Fruit fly (Drosophila melanogaster) whole organism, embryonic: ENCODE results near the gene CG31952.

Source experiments
- Atf6 ChIP-seq: fragments of 200-800 bp; sonication (Bioruptor generic); IDR thresholded peaks from 2 replicates; pipeline ENCODE4 v1.3.6; 2022; ENCODE audit warnings: missing biosample characterization, missing genetic modification characterization
- B-H2 ChIP-seq: fragments of 200-800 bp; sonication (Bioruptor generic); optimal IDR thresholded peaks from 2 replicates; lab custom pipeline; 2018; ENCODE audit warnings: missing biosample characterization, mild to moderate bottlenecking, missing genetic modification characterization
- CG10267 ChIP-seq: fragments of 200-800 bp; sonication (Bioruptor generic); optimal IDR thresholded peaks from 2 replicates; lab custom pipeline; 2018; ENCODE audit warnings: missing biosample characterization, mild to moderate bottlenecking, missing genetic modification characterization, moderate library complexity
- CG10543 ChIP-seq: fragments of 200-800 bp; sonication (Bioruptor generic); optimal IDR thresholded peaks from 3 replicates; lab custom pipeline; 2017; ENCODE audit warnings: missing biosample characterization, mild to moderate bottlenecking, missing genetic modification characterization, moderate library complexity
- CG10654 ChIP-seq: fragments of 200-800 bp; sonication (Bioruptor generic); optimal IDR thresholded peaks from 2 replicates; lab custom pipeline; 2016; ENCODE audit warnings: missing biosample characterization, missing genetic modification characterization
- CG11696 ChIP-seq: fragments of 200-800 bp; sonication (Bioruptor generic); IDR thresholded peaks from 2 replicates; pipeline ENCODE4 v1.3.6; 2022; ENCODE audit warnings: missing biosample characterization, missing genetic modification characterization
- CG13287 ChIP-seq: fragments of 200-800 bp; sonication (Bioruptor generic); IDR thresholded peaks from 2 replicates; pipeline ENCODE4 v1.3.6; 2022; ENCODE audit warnings: missing biosample characterization, missing genetic modification characterization; ENCODE audit not compliant: partially characterized antibody
- CG13424 ChIP-seq: fragments of 200-800 bp; sonication (Bioruptor generic); optimal IDR thresholded peaks from 2 replicates; lab custom pipeline; 2019; ENCODE audit warnings: missing biosample characterization, mild to moderate bottlenecking, missing genetic modification characterization, moderate library complexity
- CG14667 ChIP-seq: fragments of 200-800 bp; sonication (Bioruptor generic); IDR thresholded peaks from 2 replicates; pipeline ENCODE4 v1.3.6; 2022; ENCODE audit warnings: missing biosample characterization, missing genetic modification characterization
- CG15011 ChIP-seq: fragments of 200-800 bp; sonication (Bioruptor generic); optimal IDR thresholded peaks from 3 replicates; lab custom pipeline; 2018; ENCODE audit warnings: missing biosample characterization, mild to moderate bottlenecking, missing genetic modification characterization
- CG1529 ChIP-seq: fragments of 200-800 bp; sonication (Bioruptor generic); optimal IDR thresholded peaks from 3 replicates; lab custom pipeline; 2018; ENCODE audit warnings: missing biosample characterization, missing genetic modification characterization
- CG17328 ChIP-seq: fragments of 200-800 bp; sonication (Bioruptor generic); IDR thresholded peaks from 2 replicates; pipeline ENCODE4 v1.3.6; 2022; ENCODE audit warnings: missing biosample characterization, missing genetic modification characterization
- CG17359 ChIP-seq: fragments of 200-800 bp; sonication (Bioruptor generic); optimal IDR thresholded peaks from 3 replicates; lab custom pipeline; 2018; ENCODE audit warnings: missing biosample characterization, mild to moderate bottlenecking, missing genetic modification characterization, moderate library complexity
- CG1832 ChIP-seq: fragments of 200-800 bp; sonication (Bioruptor generic); optimal IDR thresholded peaks from 2 replicates; lab custom pipeline; 2017; ENCODE audit warnings: missing biosample characterization, mild to moderate bottlenecking, missing genetic modification characterization, inconsistent platforms
- CG2712 ChIP-seq: fragments of 200-800 bp; optimal IDR thresholded peaks from 3 replicates; lab custom pipeline; 2019; ENCODE audit warnings: missing biosample characterization, mild to moderate bottlenecking, missing genetic modification characterization, moderate library complexity
- CG30020 ChIP-seq: fragments of 200-800 bp; optimal IDR thresholded peaks from 2 replicates; lab custom pipeline; 2019; ENCODE audit warnings: missing biosample characterization, mild to moderate bottlenecking, missing genetic modification characterization, moderate library complexity
- CG33213 ChIP-seq: fragments of 200-800 bp; sonication (Bioruptor generic); optimal IDR thresholded peaks from 3 replicates; lab custom pipeline; 2016; ENCODE audit warnings: missing biosample characterization, missing genetic modification characterization
- CG3407 ChIP-seq: fragments of 200-800 bp; sonication (Bioruptor generic); optimal IDR thresholded peaks from 2 replicates; lab custom pipeline; 2018; ENCODE audit warnings: missing biosample characterization, mild to moderate bottlenecking, missing genetic modification characterization
- CG34422 ChIP-seq: fragments of 200-800 bp; sonication (Bioruptor generic); IDR thresholded peaks from 3 replicates; pipeline ENCODE4 v1.3.6; 2022; ENCODE audit warnings: missing biosample characterization, missing genetic modification characterization
- CG4424 ChIP-seq: fragments of 200-800 bp; sonication (Bioruptor generic); optimal IDR thresholded peaks from 3 replicates; lab custom pipeline; 2016; ENCODE audit warnings: missing biosample characterization, missing genetic modification characterization
- CG6175 ChIP-seq: fragments of 200-800 bp; sonication (Bioruptor generic); IDR thresholded peaks from 3 replicates; pipeline ENCODE4 v1.3.6; 2022; ENCODE audit warnings: missing biosample characterization, missing genetic modification characterization
- CG6791 ChIP-seq: fragments of 200-800 bp; sonication (Bioruptor generic); IDR thresholded peaks from 3 replicates; pipeline ENCODE4 v1.3.6; 2022; ENCODE audit warnings: missing biosample characterization, missing genetic modification characterization; ENCODE audit not compliant: partially characterized antibody
- Camta ChIP-seq: fragments of 200-800 bp; sonication (Bioruptor generic); optimal IDR thresholded peaks from 2 replicates; lab custom pipeline; 2016; ENCODE audit warnings: missing biosample characterization, missing genetic modification characterization
- CoRest ChIP-seq: fragments of 200-800 bp; sonication (Bioruptor generic); optimal IDR thresholded peaks from 3 replicates; lab custom pipeline; 2018; ENCODE audit warnings: missing biosample characterization, mild to moderate bottlenecking, missing genetic modification characterization, moderate library complexity
- D ChIP-seq, 2 experiments: fragments of 200-800 bp in 1 of 2; fragments of >200 bp in 1 of 2; sonication (Bioruptor generic) in 1 of 2; optimal IDR thresholded peaks; 2 replicates in 1 of 2; 3 replicates in 1 of 2; lab custom pipeline; 2017; ENCODE audit warnings: mild to moderate bottlenecking in 1 of 2, missing biosample characterization in 1 of 2, missing genetic modification characterization in 1 of 2, missing genetic modification reagents in 1 of 2
- D19B ChIP-seq: fragments of 200-800 bp; sonication (Bioruptor generic); optimal IDR thresholded peaks from 2 replicates; lab custom pipeline; 2017; ENCODE audit warnings: missing biosample characterization, mild to moderate bottlenecking, missing genetic modification characterization
- Dek ChIP-seq: fragments of 200-800 bp; sonication (Bioruptor generic); optimal IDR thresholded peaks from 3 replicates; lab custom pipeline; 2019; ENCODE audit warnings: missing biosample characterization, mild to moderate bottlenecking, missing genetic modification characterization, moderate library complexity
- Elba2 ChIP-seq: fragments of 200-800 bp; sonication (Bioruptor generic); optimal IDR thresholded peaks from 3 replicates; lab custom pipeline; 2016; ENCODE audit warnings: missing biosample characterization, missing genetic modification characterization
- Ets97D ChIP-seq: fragments of 200-800 bp; sonication (Bioruptor generic); optimal IDR thresholded peaks from 3 replicates; lab custom pipeline; 2016; ENCODE audit warnings: missing biosample characterization, missing genetic modification characterization
- HLH3B ChIP-seq: fragments of 200-800 bp; sonication (Bioruptor generic); IDR thresholded peaks from 2 replicates; pipeline ENCODE4 v1.3.6; 2022; ENCODE audit warnings: missing biosample characterization, missing genetic modification characterization
- Jarid2 ChIP-seq: fragments of 200-800 bp; sonication (Bioruptor generic); optimal IDR thresholded peaks from 3 replicates; lab custom pipeline; 2017; ENCODE audit warnings: mild to moderate bottlenecking, missing biosample characterization, missing genetic modification reagents, missing genetic modification characterization
- Mes4 ChIP-seq: fragments of 200-800 bp; sonication (Bioruptor generic); optimal IDR thresholded peaks from 2 replicates; lab custom pipeline; 2016; ENCODE audit warnings: missing biosample characterization, missing genetic modification characterization
- Neu2 ChIP-seq: fragments of 200-800 bp; sonication (Bioruptor generic); optimal IDR thresholded peaks from 3 replicates; lab custom pipeline; 2016; ENCODE audit warnings: missing biosample characterization, missing genetic modification characterization, borderline replicate concordance
- NfI ChIP-seq: fragments of 200-800 bp; sonication (Bioruptor generic); optimal IDR thresholded peaks from 3 replicates; lab custom pipeline; 2018; ENCODE audit warnings: missing biosample characterization, mild to moderate bottlenecking, missing genetic modification characterization, moderate library complexity
- Optix ChIP-seq: fragments of 200-800 bp; sonication (Bioruptor generic); IDR thresholded peaks from 3 replicates; pipeline ENCODE4 v1.3.6; 2022; ENCODE audit warnings: missing biosample characterization, missing genetic modification characterization
- Spps ChIP-seq: fragments of 200-800 bp; sonication (Bioruptor generic); optimal IDR thresholded peaks from 2 replicates; lab custom pipeline; 2018; ENCODE audit warnings: missing biosample characterization, mild to moderate bottlenecking, missing genetic modification characterization
- Trl ChIP-seq, 3 experiments: fragments of >200 bp in 2 of 3; fragments of 200-800 bp in 1 of 3; sonication (Bioruptor generic) in 1 of 3; optimal IDR thresholded peaks; 2 replicates in 1 of 3; 3 replicates in 2 of 3; lab custom pipeline; 2016 to 2017; ENCODE audit warnings: missing biosample characterization in 1 of 3, missing genetic modification characterization in 1 of 3
- ash1 ChIP-seq: fragments of 200-800 bp; sonication (Bioruptor generic); optimal IDR thresholded peaks from 2 replicates; lab custom pipeline; 2018; ENCODE audit warnings: missing biosample characterization, mild to moderate bottlenecking, missing genetic modification characterization
- az2 ChIP-seq: fragments of 200-800 bp; sonication (Bioruptor generic); optimal IDR thresholded peaks from 3 replicates; lab custom pipeline; 2016; ENCODE audit warnings: missing biosample characterization, missing genetic modification characterization
- btn ChIP-seq: fragments of 200-800 bp; sonication (Bioruptor generic); optimal IDR thresholded peaks from 2 replicates; lab custom pipeline; 2016; ENCODE audit warnings: missing biosample characterization, missing genetic modification characterization
- ci ChIP-seq: fragments of 200-800 bp; sonication (Bioruptor generic); IDR thresholded peaks from 3 replicates; pipeline ENCODE4 v1.3.6; 2022; ENCODE audit warnings: missing biosample characterization, missing genetic modification characterization
- dan ChIP-seq: fragments of 200-800 bp; sonication (Bioruptor generic); IDR thresholded peaks from 2 replicates; pipeline ENCODE4 v1.3.6; 2022; ENCODE audit warnings: missing biosample characterization, missing genetic modification characterization
- dm ChIP-seq: fragments of 200-800 bp; sonication (Bioruptor generic); optimal IDR thresholded peaks from 3 replicates; lab custom pipeline; 2016; ENCODE audit warnings: missing biosample characterization, missing genetic modification characterization
- dmrt99B ChIP-seq: fragments of 200-800 bp; sonication (Bioruptor generic); optimal IDR thresholded peaks from 2 replicates; lab custom pipeline; 2018; ENCODE audit warnings: missing biosample characterization, mild to moderate bottlenecking, missing genetic modification characterization, moderate library complexity
- emc ChIP-seq: fragments of 200-800 bp; sonication (Bioruptor generic); optimal IDR thresholded peaks from 2 replicates; lab custom pipeline; 2016; ENCODE audit warnings: missing biosample characterization, missing genetic modification characterization
- kni ChIP-seq: fragments of 200-800 bp; sonication (Bioruptor generic); optimal IDR thresholded peaks from 3 replicates; lab custom pipeline; 2017; ENCODE audit warnings: mild to moderate bottlenecking, missing biosample characterization, missing genetic modification reagents, missing genetic modification characterization
- maf-S ChIP-seq: fragments of 200-800 bp; sonication (Bioruptor generic); optimal IDR thresholded peaks from 2 replicates; lab custom pipeline; 2016; ENCODE audit warnings: missing biosample characterization, missing genetic modification characterization
- pum ChIP-seq: fragments of 200-800 bp; sonication (Bioruptor generic); optimal IDR thresholded peaks from 2 replicates; lab custom pipeline; 2016; ENCODE audit warnings: missing biosample characterization, missing genetic modification characterization
- slp2 ChIP-seq: fragments of 200-800 bp; sonication (Bioruptor generic); optimal IDR thresholded peaks from 2 replicates; lab custom pipeline; 2016; ENCODE audit warnings: missing biosample characterization, missing genetic modification characterization
- sqz ChIP-seq: fragments of 200-800 bp; sonication (Bioruptor generic); optimal IDR thresholded peaks from 3 replicates; lab custom pipeline; 2018; ENCODE audit warnings: missing biosample characterization, mild to moderate bottlenecking, missing genetic modification characterization

Gene CG31952

dm6 chr2L:3444789-3445188 is 28.3 kb downstream of the CG31952 start (continued):
- TF ChIP-seq CG30020 (tag; lab: Kevin White, UChicago) (no peak), NfI (GFP tag; lab: Kevin White, UChicago) (peak; percentile 23), Ets97D (no peak), Neu2 (no peak), CG13287 (GFP tag; lab: Robert Waterston, UW) (no peak), CG33213 (GFP tag; lab: Kevin White, UChicago) (peak; percentile 15), Atf6 (peak; percentile 28; the same call in 1 of the 2 replicates), Trl (optimal IDR thresholded peaks at IDR 0.05; lab: Kevin White, UChicago) (no peak), Trl (GFP tag; optimal IDR thresholded peaks at IDR 0.05; lab: Kevin White, UChicago) (peak; percentile 7), CG17328 (GFP tag; lab: Robert Waterston, UW) (peak; percentile 59; the same call in 1 of the 2 replicates), CG2712 (tag; lab: Kevin White, UChicago) (peak; percentile 36), maf-S (no peak), pum (GFP tag; lab: Kevin White, UChicago) (peak; percentile 5), dm (GFP tag; lab: Kevin White, UChicago) (no peak), emc (GFP tag; lab: Kevin White, UChicago) (no peak), ci (GFP tag; lab: Robert Waterston, UW) (peak; percentile 63), CG10654 (GFP tag; lab: Kevin White, UChicago) (peak; percentile 2), Spps (tag; lab: Kevin White, UChicago) (no peak), CG13424 (tag; lab: Kevin White, UChicago) (peak; percentile 16), CG4424 (GFP tag; lab: Kevin White, UChicago) (peak; percentile 23), CoRest (tag; lab: Kevin White, UChicago) (peak; percentile 22), sqz (no peak), CG10267 (tag; lab: Kevin White, UChicago) (no peak), Optix (peak; percentile 60; the same call in 1 of the 3 replicates), CG1832 (no peak), CG6175 (no peak), CG15011 (no peak), Mes4 (GFP tag; lab: Kevin White, UChicago) (no peak), CG17359 (tag; lab: Kevin White, UChicago) (peak; percentile 37), CG3407 (GFP tag; lab: Kevin White, UChicago) (no peak), ash1 (no peak), Camta (GFP tag; lab: Kevin White, UChicago) (peak; percentile 21), HLH3B (peak; percentile 49; the same call in 1 of the 2 replicates), D (optimal IDR thresholded peaks at IDR 0.05; lab: Kevin White, UChicago) (no peak), D (GFP tag; optimal IDR thresholded peaks at IDR 0.05; lab: Kevin White, UChicago) (no peak), dan (GFP tag; lab: Robert Waterston, UW) (no peak), Elba2 (no peak), Dek (tag; lab: Kevin White, UChicago) (no peak), CG14667 (GFP tag; lab: Robert Waterston, UW) (peak; percentile 44; the same call in 1 of the 2 replicates), B-H2 (GFP tag; lab: Kevin White, UChicago) (no peak), dmrt99B (tag; lab: Kevin White, UChicago) (no peak), CG1529 (GFP tag; lab: Kevin White, UChicago) (no peak), CG11696 (GFP tag; lab: Robert Waterston, UW) (no peak), slp2 (peak; percentile 26), D19B (GFP tag; lab: Kevin White, UChicago) (no peak), btn (GFP tag; lab: Kevin White, UChicago) (no peak), CG34422 (GFP tag; lab: Robert Waterston, UW) (0 out of 3 replicates have a peak, but pooled peaks have one; percentile 44), Jarid2 (no peak), kni (GFP tag; lab: Kevin White, UChicago) (no peak), az2 (GFP tag; lab: Kevin White, UChicago) (peak; percentile 36), CG6791 (GFP tag; lab: Robert Waterston, UW) (no peak), CG10543 (GFP tag; lab: Kevin White, UChicago) (no peak)
